Fruit fly (Drosophila melanogaster) S2 (cell line): ENCODE measurements around the gene CG46427.

Experiments
- CG8478 ChIP-seq: fragments of >200 bp; optimal IDR thresholded peaks from 2 replicates; lab custom pipeline; 2018
- CTCF ChIP-seq, 2 experiments: fragments of >200 bp; optimal IDR thresholded peaks; 2 replicates each; lab custom pipeline; 2018

DNA sequence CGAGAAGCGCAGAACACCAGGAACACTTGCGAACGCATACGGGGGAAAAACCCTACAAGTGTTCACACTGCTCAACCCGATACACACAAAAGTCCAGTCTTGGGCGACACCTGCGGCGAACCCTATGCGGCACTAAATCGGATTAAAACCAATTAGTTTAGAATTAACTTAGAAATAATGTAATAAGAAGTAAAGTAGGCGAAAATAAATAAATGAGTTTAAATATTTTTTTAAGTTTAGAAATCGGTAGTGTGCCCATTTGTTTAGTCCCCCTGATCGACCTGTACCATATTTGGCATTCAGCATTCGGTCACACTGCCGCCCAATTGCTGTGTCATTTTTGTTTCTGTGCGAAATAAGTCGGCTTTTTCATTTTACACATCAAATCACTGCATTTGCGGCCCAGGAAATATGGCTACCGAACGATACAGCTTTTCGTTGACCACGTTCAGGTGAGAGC lies 7.9 kb downstream of the CG46427 start, which contains the start of gene Prosalpha2:
- no peak for TF ChIP-seq CTCF (optimal IDR thresholded peaks at IDR 0.05; lab: Kevin White, UChicago)
- TF ChIP-seq CG8478 (lab: Kevin White, UChicago), result no peak
